Worm (Caenorhabditis elegans): ENCODE results near the gene aex-2.

DNA sequence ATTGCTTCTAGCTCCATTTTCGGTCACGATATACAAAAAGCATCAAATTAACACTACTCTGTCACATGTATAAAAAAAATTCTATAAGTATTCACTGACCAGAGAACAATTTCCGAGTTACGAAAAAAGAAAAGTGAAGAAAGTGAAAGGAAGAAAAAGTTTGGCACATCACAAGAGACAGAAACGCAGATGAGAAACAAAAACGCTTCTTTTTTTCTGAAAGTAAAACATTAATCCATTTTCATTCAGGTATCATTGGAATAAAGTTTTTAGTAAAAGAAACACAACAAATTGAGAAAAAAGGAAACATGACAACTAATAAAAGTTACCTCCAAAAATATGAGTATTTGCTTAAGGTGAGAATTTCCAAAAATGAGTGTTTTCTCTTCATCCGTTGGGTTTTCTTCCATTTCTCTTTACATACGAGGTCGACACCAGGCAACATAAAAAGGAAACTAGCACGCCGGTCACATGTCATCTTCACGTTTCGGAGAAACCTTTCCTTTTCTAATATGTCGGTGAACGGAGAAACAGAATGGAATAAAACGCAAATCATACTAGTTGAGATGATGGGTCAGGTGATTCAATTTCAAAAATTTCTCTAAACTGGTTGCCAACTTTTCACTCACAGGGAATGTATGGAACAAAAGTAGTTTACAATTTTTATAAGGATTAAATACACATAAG, 10.0 kb downstream of the aex-2 start:
- no peak for TF ChIP-seq athp-1 (tag; optimal IDR thresholded peaks at IDR 0.05)
- TF ChIP-seq dpl-1 (GFP tag; optimal IDR thresholded peaks at IDR 0.05) = no peak
- no peak for TF ChIP-seq attf-5 (GFP tag; optimal IDR thresholded peaks at IDR 0.05)
- no peak for TF ChIP-seq snpc-4 (GFP tag; optimal IDR thresholded peaks at IDR 0.05)
- TF ChIP-seq snpc-4 (tag; optimal IDR thresholded peaks at IDR 0.05) = no peak
- TF ChIP-seq mcd-1 (GFP tag; IDR thresholded peaks at IDR 0.05) = no peak
- TF ChIP-seq somi-1 (GFP tag; optimal IDR thresholded peaks at IDR 0.05) = peak; percentile 65
- no peak for TF ChIP-seq lsl-1 (GFP tag; optimal IDR thresholded peaks at IDR 0.05)
- TF ChIP-seq attf-6 (GFP tag; IDR thresholded peaks at IDR 0.05) = no peak
- no peak for TF ChIP-seq dox-1 (GFP tag; IDR thresholded peaks at IDR 0.05)
- no peak for TF ChIP-seq lin-54 (GFP tag; optimal IDR thresholded peaks at IDR 0.05)
- TF ChIP-seq dpff-1 (tag; optimal IDR thresholded peaks at IDR 0.05) = no peak
- no peak for TF ChIP-seq ccch-3 (GFP tag; optimal IDR thresholded peaks at IDR 0.05)
- TF ChIP-seq ztf-25 (GFP tag; IDR thresholded peaks at IDR 0.05) = no peak
- TF ChIP-seq Y53F4B.3 (GFP tag; IDR thresholded peaks at IDR 0.05) = no peak

Data from whole organism, young adult.